Worm (Caenorhabditis elegans): ENCODE measurements around the gene trr-1.

ce11 chrII:11650975-11651588 is 24.6 kb downstream of the trr-1 start, which contains the start of gene coa-7:
- TF ChIP-seq mab-5 (tag; optimal IDR thresholded peaks at IDR 0.05) (no peak), dmd-4 (tag; optimal IDR thresholded peaks at IDR 0.05) (no peak), egl-27 (tag; optimal IDR thresholded peaks at IDR 0.05) (no peak), ztf-4 (tag; optimal IDR thresholded peaks at IDR 0.05) (no peak), blmp-1 (tag; optimal IDR thresholded peaks at IDR 0.05; ENCODE audit: insufficient read depth) (no peak), F13H6.1 (tag; optimal IDR thresholded peaks at IDR 0.05) (no peak), sem-4 (tag; optimal IDR thresholded peaks at IDR 0.05) (no peak), crh-2 (tag; optimal IDR thresholded peaks at IDR 0.05) (no peak), ama-1 (optimal IDR thresholded peaks at IDR 0.05) (no peak), nhr-11 (tag; optimal IDR thresholded peaks at IDR 0.05) (no peak), snpc-4 (tag; optimal IDR thresholded peaks at IDR 0.05) (no peak), nhr-12 (tag; optimal IDR thresholded peaks at IDR 0.05) (no peak)

Data from whole organism, L2 larva.